Worm (Caenorhabditis elegans): ENCODE data around the gene clc-1.

DNA sequence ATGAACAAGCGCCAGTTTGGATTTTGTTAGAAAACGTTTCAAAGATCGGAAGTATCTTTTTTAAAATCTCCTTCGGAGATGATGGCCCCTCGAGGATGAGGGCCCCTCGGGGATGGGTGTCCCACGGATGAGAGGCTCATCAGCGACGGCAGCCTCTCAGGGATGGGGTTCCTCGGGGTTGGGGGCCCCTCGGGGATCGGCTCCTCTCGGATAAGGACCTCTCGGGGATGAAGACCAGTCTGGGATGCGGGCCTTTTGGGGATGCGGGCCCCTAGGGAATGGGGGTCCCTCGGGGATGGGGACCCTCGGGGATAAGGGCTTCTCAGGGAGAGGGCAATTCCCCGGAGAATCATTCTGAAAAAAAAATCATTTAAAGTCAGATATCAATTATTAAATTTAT lies 3.1 kb downstream of the clc-1 start:
- TF ChIP-seq him-1 (tag; optimal IDR thresholded peaks at IDR 0.05) (no peak), W03F9.2 (tag; optimal IDR thresholded peaks at IDR 0.05) (no peak), dao-5 (tag; optimal IDR thresholded peaks at IDR 0.05) (no peak)

Measured in whole organism, L4/young adult.